Worm (Caenorhabditis elegans) whole organism, L2 larva: Measurements from ENCODE around the gene bus-17.
A peak's percentile ranks its signal among the peaks of the same experiment; 100 is the strongest.

Experiments
- C34F6.9 ChIP-seq: fragments of 150-350 bp; optimal IDR thresholded peaks from 2 replicates; lab custom pipeline; 2014; ENCODE audit warnings: missing biosample characterization, missing genetic modification characterization
- alr-1 ChIP-seq: fragments of 150-350 bp; optimal IDR thresholded peaks from 2 replicates; lab custom pipeline; 2014; ENCODE audit warnings: missing biosample characterization, missing genetic modification characterization
- aly-2 ChIP-seq: fragments of 150-350 bp; optimal IDR thresholded peaks from 2 replicates; lab custom pipeline; 2014; ENCODE audit warnings: missing biosample characterization, missing genetic modification characterization
- blmp-1 ChIP-seq: sonication (generic microtip); optimal IDR thresholded peaks from 2 replicates; lab custom pipeline; 2017; ENCODE audit warnings: missing genetic modification characterization, mild to moderate bottlenecking, missing compliant biosample characterization, antibody characterized with exemption, moderate library complexity; ENCODE audit not compliant: insufficient read depth
- dmd-4 ChIP-seq: sonication (generic microtip); optimal IDR thresholded peaks from 2 replicates; lab custom pipeline; 2017; ENCODE audit warnings: missing biosample characterization, missing genetic modification characterization
- elt-1 ChIP-seq: fragments of 150-350 bp; optimal IDR thresholded peaks from 2 replicates; lab custom pipeline; 2014; ENCODE audit warnings: missing biosample characterization, missing genetic modification characterization
- fos-1 ChIP-seq: fragments of 150-350 bp; optimal IDR thresholded peaks from 2 replicates; lab custom pipeline; 2014; ENCODE audit warnings: missing biosample characterization, missing genetic modification characterization
- lin-13 ChIP-seq: fragments of 150-350 bp; optimal IDR thresholded peaks from 2 replicates; lab custom pipeline; 2014; ENCODE audit warnings: missing biosample characterization, missing genetic modification reagents, missing genetic modification characterization
- lsy-2 ChIP-seq, 2 experiments: fragments of 150-350 bp in 1 of 2; sonication (generic microtip) in 1 of 2; optimal IDR thresholded peaks; 2 replicates each; lab custom pipeline; 2014 to 2017; ENCODE audit warnings: missing biosample characterization in 2 of 2, missing genetic modification characterization in 2 of 2
- mdl-1 ChIP-seq, 2 experiments: fragments of 150-350 bp in 1 of 2; sonication (generic microtip) in 1 of 2; optimal IDR thresholded peaks; 2 replicates each; lab custom pipeline; 2017; ENCODE audit warnings: missing biosample characterization in 2 of 2, missing genetic modification characterization in 2 of 2
- nhr-10 ChIP-seq: sonication (generic microtip); optimal IDR thresholded peaks from 2 replicates; lab custom pipeline; 2017; ENCODE audit warnings: missing biosample characterization, missing genetic modification characterization
- nhr-25 ChIP-seq: fragments of 150-350 bp; sonication (generic microtip); optimal IDR thresholded peaks from 3 replicates; lab custom pipeline; 2014; ENCODE audit warnings: missing biosample characterization, missing genetic modification characterization
- nhr-77 ChIP-seq: fragments of 150-350 bp; optimal IDR thresholded peaks from 2 replicates; lab custom pipeline; 2014; ENCODE audit warnings: missing biosample characterization, missing genetic modification characterization

DNA sequence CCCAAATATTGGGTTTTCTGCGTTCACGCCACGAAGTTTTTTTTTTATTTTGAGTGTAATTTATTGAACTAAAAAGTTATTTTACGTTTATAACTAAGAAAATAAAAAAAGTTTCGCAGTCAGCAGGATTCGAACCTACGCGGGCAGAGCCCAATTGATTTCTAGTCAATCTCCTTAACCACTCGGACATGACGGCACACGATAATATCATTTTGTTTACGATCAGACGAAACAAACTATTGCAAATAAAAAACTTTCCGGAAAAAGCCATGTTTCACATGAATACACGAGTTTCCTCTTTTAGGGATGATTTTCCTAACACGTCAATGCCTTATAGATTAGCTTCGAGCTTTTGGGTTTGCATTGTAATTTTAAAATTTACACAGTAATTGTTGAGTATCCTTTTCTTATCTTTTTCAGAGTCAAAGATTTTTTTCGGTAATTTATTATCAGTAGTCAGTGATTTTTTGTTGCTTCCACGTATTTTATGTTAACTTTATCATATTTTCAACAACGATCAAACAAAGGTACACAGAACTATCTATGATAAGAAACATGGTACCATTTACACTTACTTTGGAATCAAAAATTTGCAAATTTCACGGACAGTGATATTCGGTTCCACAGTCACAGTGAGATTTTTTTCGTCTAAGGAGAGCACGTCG lies 3.9 kb upstream of the bus-17 start:
- no peak for TF ChIP-seq blmp-1
- no peak for TF ChIP-seq lsy-2 (tag; optimal IDR thresholded peaks at IDR 0.05; lab: Kevin White, UChicago)
- no peak for TF ChIP-seq alr-1
- TF ChIP-seq elt-1 (tag; lab: Kevin White, UChicago), result no peak
- no peak for TF ChIP-seq dmd-4 (tag; lab: Kevin White, UChicago)
- TF ChIP-seq nhr-77 (tag; lab: Kevin White, UChicago), result no peak
- TF ChIP-seq lin-13 (GFP tag; lab: Kevin White, UChicago), result no peak
- TF ChIP-seq mdl-1 (tag; optimal IDR thresholded peaks at IDR 0.05; lab: Kevin White, UChicago), result no peak
- TF ChIP-seq nhr-25, result no peak
- TF ChIP-seq nhr-10 (tag; lab: Kevin White, UChicago), result no peak
- TF ChIP-seq fos-1, result peak; percentile 18
- no peak for TF ChIP-seq aly-2 (tag; lab: Kevin White, UChicago)
- TF ChIP-seq C34F6.9 (tag; lab: Kevin White, UChicago), result no peak
